Worm (Caenorhabditis elegans) whole organism, L2 larva: ENCODE results near the gene cgr-1.

Experiments
- aly-2 ChIP-seq: fragments of 150-350 bp; optimal IDR thresholded peaks from 2 replicates; lab custom pipeline; 2014; ENCODE audit warnings: missing biosample characterization, missing genetic modification characterization
- ceh-82 ChIP-seq: fragments of 150-350 bp; optimal IDR thresholded peaks from 2 replicates; lab custom pipeline; 2014; ENCODE audit warnings: missing biosample characterization, missing genetic modification characterization
- lin-39 ChIP-seq: fragments of 150-350 bp; optimal IDR thresholded peaks from 2 replicates; lab custom pipeline; 2014; ENCODE audit warnings: missing biosample characterization, missing genetic modification reagents, missing genetic modification characterization
- nhr-6 ChIP-seq: fragments of 150-350 bp; optimal IDR thresholded peaks from 2 replicates; lab custom pipeline; 2014; ENCODE audit warnings: missing biosample characterization, missing genetic modification characterization
- unc-62 ChIP-seq: fragments of 150-350 bp; optimal IDR thresholded peaks from 2 replicates; lab custom pipeline; 2014; ENCODE audit warnings: missing biosample characterization, missing genetic modification reagents, missing genetic modification characterization
- ztf-11 ChIP-seq: sonication (generic microtip); optimal IDR thresholded peaks from 2 replicates; lab custom pipeline; 2017; ENCODE audit warnings: missing biosample characterization, missing genetic modification characterization

ce11 chrX:3584481-3584880, 15.8 kb downstream of the cgr-1 start:
- TF ChIP-seq ceh-82 (tag; lab: Kevin White, UChicago): no peak
- no peak for TF ChIP-seq unc-62 (GFP tag; lab: Kevin White, UChicago)
- TF ChIP-seq lin-39 (tag; lab: Kevin White, UChicago): no peak
- no peak for TF ChIP-seq aly-2 (tag; lab: Kevin White, UChicago)
- TF ChIP-seq ztf-11 (tag; lab: Kevin White, UChicago): no peak
- TF ChIP-seq nhr-6 (tag; lab: Kevin White, UChicago): no peak
